Fruit fly (Drosophila melanogaster) whole organism, embryonic: ENCODE data around the gene AP-1sigma.

ENCODE experiments used
- Bteb2 ChIP-seq: fragments of 200-800 bp; sonication (Bioruptor generic); optimal IDR thresholded peaks from 2 replicates; lab custom pipeline; 2016; ENCODE audit warnings: missing biosample characterization, missing genetic modification characterization
- CG10654 ChIP-seq: fragments of 200-800 bp; sonication (Bioruptor generic); optimal IDR thresholded peaks from 2 replicates; lab custom pipeline; 2016; ENCODE audit warnings: missing biosample characterization, missing genetic modification characterization
- CG10959 ChIP-seq: fragments of 200-800 bp; sonication (Bioruptor generic); IDR thresholded peaks from 2 replicates; pipeline ENCODE4 v1.3.6; 2022; ENCODE audit warnings: missing biosample characterization, missing genetic modification characterization
- CG12071 ChIP-seq: fragments of 200-800 bp; sonication (Bioruptor generic); optimal IDR thresholded peaks from 3 replicates; lab custom pipeline; 2018; ENCODE audit warnings: missing biosample characterization, mild to moderate bottlenecking, missing genetic modification characterization
- CG15479 ChIP-seq: fragments of 200-800 bp; sonication (Bioruptor generic); optimal IDR thresholded peaks from 3 replicates; lab custom pipeline; 2019; ENCODE audit warnings: missing biosample characterization, mild to moderate bottlenecking, missing genetic modification characterization, moderate library complexity
- CG16779 ChIP-seq: fragments of 200-800 bp; sonication (Bioruptor generic); IDR thresholded peaks from 2 replicates; pipeline ENCODE4 v1.3.6; 2022; ENCODE audit warnings: missing biosample characterization, missing genetic modification characterization
- CG16863 ChIP-seq: fragments of 200-800 bp; sonication (Bioruptor generic); optimal IDR thresholded peaks from 3 replicates; lab custom pipeline; 2016; ENCODE audit warnings: missing biosample characterization, missing genetic modification characterization
- CG17802 ChIP-seq: fragments of 200-800 bp; sonication (Bioruptor generic); optimal IDR thresholded peaks from 2 replicates; lab custom pipeline; 2018; ENCODE audit warnings: missing biosample characterization, mild to moderate bottlenecking, missing genetic modification characterization, moderate library complexity
- CG1792 ChIP-seq: fragments of 200-800 bp; sonication (Bioruptor generic); optimal IDR thresholded peaks from 2 replicates; lab custom pipeline; 2016; ENCODE audit warnings: missing biosample characterization, missing genetic modification characterization
- CG18011 ChIP-seq: fragments of 200-800 bp; sonication (Bioruptor generic); optimal IDR thresholded peaks from 2 replicates; lab custom pipeline; 2017; ENCODE audit warnings: missing biosample characterization, missing genetic modification characterization, mild to moderate bottlenecking, moderate library complexity, missing genotype
- CG2678 ChIP-seq: fragments of 200-800 bp; sonication (Bioruptor generic); optimal IDR thresholded peaks from 3 replicates; lab custom pipeline; 2019; ENCODE audit warnings: missing biosample characterization, mild to moderate bottlenecking, missing genetic modification characterization, moderate library complexity
- CG31365 ChIP-seq: fragments of 200-800 bp; sonication (Bioruptor generic); optimal IDR thresholded peaks from 2 replicates; lab custom pipeline; 2018; ENCODE audit warnings: missing biosample characterization, mild to moderate bottlenecking, missing genetic modification characterization
- CG33213 ChIP-seq: fragments of 200-800 bp; sonication (Bioruptor generic); optimal IDR thresholded peaks from 3 replicates; lab custom pipeline; 2016; ENCODE audit warnings: missing biosample characterization, missing genetic modification characterization
- CG3726 ChIP-seq: fragments of 200-800 bp; sonication (Bioruptor generic); IDR thresholded peaks from 3 replicates; pipeline ENCODE4, ENCODE4 v1.3.6; 2022; ENCODE audit warnings: missing biosample characterization, missing genetic modification characterization
- CG4328 ChIP-seq: fragments of 200-800 bp; sonication (Bioruptor generic); optimal IDR thresholded peaks from 3 replicates; lab custom pipeline; 2017; ENCODE audit warnings: missing biosample characterization, missing genetic modification reagents, missing genetic modification characterization
- CG4854 ChIP-seq: fragments of 200-800 bp; sonication (Bioruptor generic); optimal IDR thresholded peaks from 2 replicates; lab custom pipeline; 2016; ENCODE audit warnings: missing biosample characterization, missing genetic modification characterization, inconsistent platforms
- CG6272 ChIP-seq: fragments of 200-800 bp; sonication (Bioruptor generic); IDR thresholded peaks from 2 replicates; pipeline ENCODE4 v1.3.6; 2022; ENCODE audit warnings: missing biosample characterization, missing genetic modification characterization
- CG7928 ChIP-seq: fragments of 200-800 bp; sonication (Bioruptor generic); optimal IDR thresholded peaks from 2 replicates; lab custom pipeline; 2017; ENCODE audit warnings: missing biosample characterization, mild to moderate bottlenecking, missing genetic modification characterization
- CTCF ChIP-seq: fragments of 200-800 bp; sonication (Bioruptor generic); optimal IDR thresholded peaks from 2 replicates; lab custom pipeline; 2017; ENCODE audit warnings: missing biosample characterization, mild to moderate bottlenecking, missing genetic modification characterization, moderate library complexity
- Hey ChIP-seq: fragments of 200-800 bp; sonication (Bioruptor generic); optimal IDR thresholded peaks from 3 replicates; lab custom pipeline; 2018; ENCODE audit warnings: missing biosample characterization, mild to moderate bottlenecking, missing genetic modification characterization
- Hr78 ChIP-seq, 2 experiments: fragments of 200-800 bp in 1 of 2; fragments of >200 bp in 1 of 2; sonication (Bioruptor generic) in 1 of 2; optimal IDR thresholded peaks; 2 replicates each; lab custom pipeline; 2017 to 2019; ENCODE audit warnings: missing biosample characterization in 2 of 2, missing genetic modification characterization in 2 of 2, mild to moderate bottlenecking in 1 of 2, moderate library complexity in 1 of 2
- Meics ChIP-seq: fragments of 200-800 bp; sonication (Bioruptor generic); optimal IDR thresholded peaks from 2 replicates; lab custom pipeline; 2017; ENCODE audit warnings: missing biosample characterization, mild to moderate bottlenecking, missing genetic modification characterization
- Mrtf ChIP-seq: fragments of 200-800 bp; sonication (Bioruptor generic); IDR thresholded peaks from 3 replicates; pipeline ENCODE4 v1.3.6; 2022; ENCODE audit warnings: missing biosample characterization, missing genetic modification characterization
- Myb ChIP-seq: fragments of 200-800 bp; sonication (Bioruptor generic); optimal IDR thresholded peaks from 2 replicates; lab custom pipeline; 2016; ENCODE audit warnings: missing biosample characterization, missing genetic modification characterization
- Optix ChIP-seq: fragments of 200-800 bp; sonication (Bioruptor generic); IDR thresholded peaks from 3 replicates; pipeline ENCODE4 v1.3.6; 2022; ENCODE audit warnings: missing biosample characterization, missing genetic modification characterization
- Trl ChIP-seq, 3 experiments: fragments of >200 bp in 2 of 3; fragments of 200-800 bp in 1 of 3; sonication (Bioruptor generic) in 1 of 3; optimal IDR thresholded peaks; 2 replicates in 1 of 3; 3 replicates in 2 of 3; lab custom pipeline; 2016 to 2017; ENCODE audit warnings: missing biosample characterization in 1 of 3, missing genetic modification characterization in 1 of 3
- bigmax ChIP-seq: fragments of 200-800 bp; sonication (Bioruptor generic); optimal IDR thresholded peaks from 2 replicates; lab custom pipeline; 2018; ENCODE audit warnings: missing biosample characterization, mild to moderate bottlenecking, missing genetic modification characterization
- crol ChIP-seq: fragments of 200-800 bp; sonication (Bioruptor generic); IDR thresholded peaks from 2 replicates; pipeline ENCODE4 v1.3.6; 2022; ENCODE audit warnings: missing biosample characterization, missing genetic modification characterization
- ems ChIP-seq: fragments of 200-800 bp; sonication (Bioruptor generic); optimal IDR thresholded peaks from 3 replicates; lab custom pipeline; 2016; ENCODE audit warnings: missing biosample characterization, missing genetic modification characterization
- esg ChIP-seq: fragments of 200-800 bp; sonication (Bioruptor generic); conservative IDR thresholded peaks from 2 replicates; pipeline ENCODE4 v1.3.6; 2022; ENCODE audit warnings: missing biosample characterization, missing genetic modification characterization
- fd64A ChIP-seq: fragments of 200-800 bp; sonication (Bioruptor generic); optimal IDR thresholded peaks from 3 replicates; lab custom pipeline; 2018; ENCODE audit warnings: missing biosample characterization, mild to moderate bottlenecking, missing genetic modification characterization
- gce ChIP-seq: fragments of 200-800 bp; sonication (Bioruptor generic); IDR thresholded peaks from 3 replicates; pipeline ENCODE4 v1.3.6; 2022; ENCODE audit warnings: missing biosample characterization, missing genetic modification characterization
- gcm ChIP-seq: fragments of 200-800 bp; sonication (Bioruptor generic); optimal IDR thresholded peaks from 2 replicates; lab custom pipeline; 2019; ENCODE audit warnings: missing biosample characterization, mild to moderate bottlenecking, missing genetic modification characterization, moderate library complexity
- ken ChIP-seq: fragments of 200-800 bp; sonication (Bioruptor generic); IDR thresholded peaks from 3 replicates; pipeline ENCODE4 v1.3.6; 2022; ENCODE audit warnings: missing biosample characterization, missing genetic modification characterization
- lov ChIP-seq, 2 experiments: fragments of 200-800 bp in 1 of 2; fragments of >200 bp in 1 of 2; sonication (Bioruptor generic) in 1 of 2; IDR thresholded peaks in 1 of 2; optimal IDR thresholded peaks in 1 of 2; 2 replicates in 1 of 2; 3 replicates in 1 of 2; pipeline versions ENCODE4 v1.3.6 to Lab custom; 2017 to 2022; ENCODE audit warnings: missing biosample characterization in 1 of 2, missing genetic modification characterization in 1 of 2
- luna ChIP-seq: fragments of 200-800 bp; sonication (Bioruptor generic); optimal IDR thresholded peaks from 2 replicates; lab custom pipeline; 2016; ENCODE audit warnings: missing biosample characterization, missing genetic modification characterization
- mam ChIP-seq: fragments of 200-800 bp; sonication (Bioruptor generic); optimal IDR thresholded peaks from 3 replicates; lab custom pipeline; 2016; ENCODE audit warnings: missing biosample characterization, missing genetic modification characterization
- pfk ChIP-seq: fragments of 200-800 bp; sonication (Bioruptor generic); optimal IDR thresholded peaks from 2 replicates; lab custom pipeline; 2018; ENCODE audit warnings: missing biosample characterization, mild to moderate bottlenecking, missing genetic modification characterization, moderate library complexity
- pho ChIP-seq: fragments of 200-800 bp; sonication (Bioruptor generic); optimal IDR thresholded peaks from 2 replicates; lab custom pipeline; 2016; ENCODE audit warnings: missing biosample characterization, missing genetic modification characterization
- phol ChIP-seq: fragments of 200-800 bp; sonication (Bioruptor generic); optimal IDR thresholded peaks from 3 replicates; lab custom pipeline; 2018; ENCODE audit warnings: missing biosample characterization, mild to moderate bottlenecking, missing genetic modification characterization, moderate library complexity
- rib ChIP-seq: fragments of 200-800 bp; sonication (Bioruptor generic); IDR thresholded peaks from 2 replicates; pipeline ENCODE4 v1.3.6; 2022; ENCODE audit warnings: missing biosample characterization, missing genetic modification characterization
- run ChIP-seq: fragments of 200-800 bp; sonication (Bioruptor generic); optimal IDR thresholded peaks from 3 replicates; lab custom pipeline; 2018; ENCODE audit warnings: missing biosample characterization, mild to moderate bottlenecking, missing genetic modification characterization
- sens ChIP-seq: fragments of 200-800 bp; sonication (Bioruptor generic); peaks from one replicate; lab custom pipeline; 2016; ENCODE audit warnings: missing biosample characterization, missing genetic modification characterization
- sob ChIP-seq: fragments of 200-800 bp; sonication (Bioruptor generic); IDR thresholded peaks from 2 replicates; pipeline ENCODE4 v1.3.6; 2022; ENCODE audit warnings: missing biosample characterization, missing genetic modification characterization
- stwl ChIP-seq: fragments of 200-800 bp; sonication (Bioruptor generic); optimal IDR thresholded peaks from 3 replicates; lab custom pipeline; 2018; ENCODE audit warnings: missing biosample characterization, mild to moderate bottlenecking, missing genetic modification characterization, moderate library complexity
- tna ChIP-seq: fragments of 200-800 bp; sonication (Bioruptor generic); IDR thresholded peaks from 2 replicates; pipeline ENCODE4 v1.3.6; 2022; ENCODE audit warnings: missing biosample characterization, missing genetic modification characterization; ENCODE audit not compliant: partially characterized antibody
- twi ChIP-seq: fragments of 200-800 bp; optimal IDR thresholded peaks from 2 replicates; lab custom pipeline; 2019; ENCODE audit warnings: missing biosample characterization, mild to moderate bottlenecking, missing genetic modification characterization, moderate library complexity
- vvl ChIP-seq: fragments of 200-800 bp; sonication (Bioruptor generic); IDR thresholded peaks from 2 replicates; pipeline ENCODE4 v1.3.6; 2022; ENCODE audit warnings: missing biosample characterization, missing genetic modification characterization
- wdn ChIP-seq: fragments of 200-800 bp; sonication (Bioruptor generic); IDR thresholded peaks from 2 replicates; pipeline ENCODE4 v1.3.6; 2022; ENCODE audit warnings: missing biosample characterization, missing genetic modification characterization
- wek ChIP-seq: fragments of 200-800 bp; sonication (Bioruptor generic); optimal IDR thresholded peaks from 3 replicates; lab custom pipeline; 2018; ENCODE audit warnings: missing biosample characterization, mild to moderate bottlenecking, missing genetic modification characterization, moderate library complexity
- zf30C ChIP-seq: fragments of 200-800 bp; sonication (Bioruptor generic); optimal IDR thresholded peaks from 3 replicates; lab custom pipeline; 2018; ENCODE audit warnings: missing biosample characterization, mild to moderate bottlenecking, missing genetic modification characterization

AP-1sigma gene

DNA sequence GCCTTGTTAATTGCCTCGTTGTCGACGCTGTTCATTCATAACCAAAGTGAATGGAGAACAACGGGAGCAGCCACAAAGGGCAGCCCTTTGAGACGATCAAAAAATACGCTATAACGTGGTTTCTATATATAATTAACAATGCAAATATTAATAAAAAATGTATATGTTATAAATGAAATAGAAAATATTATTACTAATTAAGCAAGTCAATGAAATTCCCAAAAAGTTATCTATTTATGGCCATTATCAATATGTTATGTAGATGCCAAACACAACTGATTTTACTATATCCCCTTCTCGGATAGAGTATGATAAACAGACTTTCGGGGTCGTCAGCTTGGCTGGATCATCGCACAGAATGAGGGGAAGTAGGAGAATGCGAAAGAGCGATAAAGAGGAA lies 11.0 kb downstream of the AP-1sigma start (continued):
- TF ChIP-seq CG18011 (GFP tag; lab: Kevin White, UChicago): no peak
- TF ChIP-seq esg (GFP tag; lab: Robert Waterston, UW): peak; percentile 31; the same call in 1 of the 2 replicates
- no peak for TF ChIP-seq luna (GFP tag; lab: Kevin White, UChicago)
- no peak for TF ChIP-seq Optix (GFP tag; lab: Robert Waterston, UW)
- peak; percentile 47 for TF ChIP-seq gcm
- TF ChIP-seq CG31365 (tag; lab: Kevin White, UChicago): no peak
- TF ChIP-seq ken (GFP tag; lab: Robert Waterston, UW): peak; percentile 49; the same call in 1 of the 3 replicates
- no peak for TF ChIP-seq stwl (tag; lab: Kevin White, UChicago)
- TF ChIP-seq CG2678: peak; percentile 78
- no peak for TF ChIP-seq Trl (optimal IDR thresholded peaks at IDR 0.05; lab: Kevin White, UChicago)
- TF ChIP-seq Trl (GFP tag; optimal IDR thresholded peaks at IDR 0.05; lab: Kevin White, UChicago): no peak
- TF ChIP-seq gce (GFP tag; lab: Robert Waterston, UW): no peak
- no peak for TF ChIP-seq CG17802 (tag; lab: Kevin White, UChicago)
- no peak for TF ChIP-seq CG12071
- no peak for TF ChIP-seq CG6272 (GFP tag; lab: Robert Waterston, UW)
- no peak for TF ChIP-seq mam (GFP tag; lab: Kevin White, UChicago)
- TF ChIP-seq wdn (GFP tag; lab: Robert Waterston, UW): peak; percentile 33; the same call in 1 of the 2 replicates
- TF ChIP-seq tna: no peak
- no peak for TF ChIP-seq Myb (GFP tag; lab: Kevin White, UChicago)
- TF ChIP-seq sob (GFP tag; lab: Robert Waterston, UW): 0 out of 2 replicates have a peak, but pooled peaks have one; percentile 32
- TF ChIP-seq Meics: peak; percentile 41
- no peak for TF ChIP-seq zf30C (GFP tag; lab: Kevin White, UChicago)
- no peak for TF ChIP-seq CG1792
- TF ChIP-seq Mrtf (GFP tag; lab: Robert Waterston, UW): no peak; the same call in 2 of the 3 replicates
- no peak for TF ChIP-seq twi (tag; lab: Kevin White, UChicago)

DNA sequence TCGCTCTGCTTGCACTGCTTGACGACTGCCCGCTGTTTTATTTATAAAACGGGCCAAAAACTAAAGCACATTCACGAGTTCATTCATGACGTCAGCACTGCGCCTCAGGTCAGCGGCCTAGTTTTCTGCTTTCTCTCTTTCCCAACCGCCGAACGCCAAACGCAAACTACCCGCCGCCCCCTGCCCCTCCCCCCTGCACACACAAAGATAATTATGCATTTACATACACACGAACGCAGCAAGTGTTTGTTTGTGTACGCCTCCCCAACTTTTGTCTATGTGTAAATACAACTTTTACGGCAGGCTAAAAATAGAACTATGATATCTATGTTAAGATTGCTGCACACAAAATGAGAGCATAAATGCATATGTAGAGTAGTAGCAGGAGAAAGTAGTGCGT lies 12.8 kb downstream of the AP-1sigma start:
- peak; percentile 11 for TF ChIP-seq fd64A (GFP tag; lab: Kevin White, UChicago)
- no peak for TF ChIP-seq CG10654 (GFP tag; lab: Kevin White, UChicago)
- no peak for TF ChIP-seq run (tag; lab: Kevin White, UChicago)
- TF ChIP-seq pho (GFP tag; lab: Kevin White, UChicago): no peak
- TF ChIP-seq wek (GFP tag; lab: Kevin White, UChicago): no peak
- no peak for TF ChIP-seq ems (GFP tag; lab: Kevin White, UChicago)
- no peak for TF ChIP-seq phol (tag; lab: Kevin White, UChicago)
- TF ChIP-seq rib (GFP tag; lab: Robert Waterston, UW): no peak
- TF ChIP-seq CTCF (GFP tag; lab: Kevin White, UChicago): no peak
- TF ChIP-seq bigmax (GFP tag; lab: Kevin White, UChicago): no peak
- no peak for TF ChIP-seq CG4854 (GFP tag; lab: Kevin White, UChicago)
- TF ChIP-seq CG7928: no peak
- no peak for TF ChIP-seq Hey (tag; lab: Kevin White, UChicago)
- peak; percentile 33; the same call in 1 of the 2 replicates for TF ChIP-seq vvl (GFP tag; lab: Robert Waterston, UW)
- peak; percentile 81 for TF ChIP-seq crol (GFP tag; lab: Robert Waterston, UW)
- no peak for TF ChIP-seq Bteb2 (GFP tag; lab: Kevin White, UChicago)
- TF ChIP-seq CG6272 (GFP tag; lab: Robert Waterston, UW): no peak
- no peak for TF ChIP-seq lov (optimal IDR thresholded peaks at IDR 0.05; lab: Kevin White, UChicago)
- no peak for TF ChIP-seq lov (GFP tag; IDR thresholded peaks at IDR 0.05; lab: Robert Waterston, UW)
- TF ChIP-seq Mrtf (GFP tag; lab: Robert Waterston, UW): no peak
- TF ChIP-seq CG15479 (GFP tag; lab: Kevin White, UChicago): no peak
- TF ChIP-seq CG33213 (GFP tag; lab: Kevin White, UChicago): no peak
- no peak for TF ChIP-seq CG3726 (GFP tag; lab: Robert Waterston, UW)
- no peak for TF ChIP-seq CG4328 (GFP tag; lab: Kevin White, UChicago)
- TF ChIP-seq CG10959 (GFP tag; lab: Robert Waterston, UW): no peak
- TF ChIP-seq Hr78 (GFP tag; optimal IDR thresholded peaks at IDR 0.05; lab: Kevin White, UChicago): peak in 1 of 2 experiments; percentile 43
- no peak for TF ChIP-seq CG16779 (GFP tag; lab: Robert Waterston, UW)
- no peak for TF ChIP-seq pfk (GFP tag; lab: Kevin White, UChicago)
- TF ChIP-seq CG16863 (GFP tag; lab: Kevin White, UChicago): no peak
- no peak for TF ChIP-seq sens (GFP tag; lab: Kevin White, UChicago)
